Worm (Caenorhabditis elegans): ENCODE data around the gene C02B8.3.

- TF ChIP-seq ama-1 (optimal IDR thresholded peaks at IDR 0.05) (no peak), hnd-1 (tag; optimal IDR thresholded peaks at IDR 0.05) (no peak), sea-1 (GFP tag; conservative IDR thresholded peaks at IDR 0.05) (no peak), flt-1 (GFP tag; IDR thresholded peaks at IDR 0.05) (no peak), scrt-1 (GFP tag; IDR thresholded peaks at IDR 0.05) (no peak), tbx-11 (GFP tag; IDR thresholded peaks at IDR 0.05) (no peak), tra-4 (tag; optimal IDR thresholded peaks at IDR 0.05) (no peak)
Observed at ce11 chrX:8120281-8120680, 19.0 kb upstream of the C02B8.3 start.

Measured in whole organism, early embryonic.